Fruit fly (Drosophila melanogaster): ENCODE data around the gene CG5157.

DNA sequence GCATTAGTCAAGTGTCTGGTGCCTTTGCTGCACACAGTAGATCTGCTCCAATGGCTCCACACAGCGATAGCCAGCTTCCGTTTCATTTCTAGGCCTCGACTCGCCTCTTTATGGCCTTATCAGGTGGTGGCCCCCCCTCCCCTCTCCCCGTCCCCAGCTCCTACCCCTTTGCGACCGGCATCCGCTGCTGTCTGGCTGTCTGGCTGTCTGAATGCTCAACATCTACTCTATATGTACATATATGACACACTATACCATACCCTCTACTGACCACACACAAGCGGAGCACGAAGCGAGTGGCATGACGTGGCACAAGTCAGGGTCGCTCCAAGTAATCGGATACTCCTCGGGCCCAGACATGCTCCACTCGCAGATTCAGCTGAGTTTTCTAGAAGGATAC lies 20.6 kb upstream of the CG5157 start:
- TF ChIP-seq CG8478 (optimal IDR thresholded peaks at IDR 0.05) = no peak
- no peak for TF ChIP-seq CTCF (optimal IDR thresholded peaks at IDR 0.05)

Data from S2 (cell line).